Worm (Caenorhabditis elegans): ENCODE results near the gene rig-6.

- TF ChIP-seq nhr-237 (tag; optimal IDR thresholded peaks at IDR 0.05) (no peak), skn-1 (tag; optimal IDR thresholded peaks at IDR 0.05) (no peak), mep-1 (tag; optimal IDR thresholded peaks at IDR 0.05) (no peak), vab-7 (GFP tag; IDR thresholded peaks at IDR 0.05) (no peak), ZK337.2 (GFP tag; IDR thresholded peaks at IDR 0.05) (no peak), fkh-10 (GFP tag; optimal IDR thresholded peaks at IDR 0.05) (no peak), attf-4 (tag; optimal IDR thresholded peaks at IDR 0.05) (no peak), mdl-1 (tag; optimal IDR thresholded peaks at IDR 0.05) (no peak)
Measured at ce11 chrII:4789835-4790343, 22.0 kb downstream of the rig-6 start, which contains the start of gene F26G1.15.
